Fruit fly (Drosophila melanogaster): ENCODE results near the gene CG5746.

- TF ChIP-seq tll (GFP tag; optimal IDR thresholded peaks at IDR 0.05) (no peak), CG16863 (GFP tag; optimal IDR thresholded peaks at IDR 0.05) (no peak), Atf3 (GFP tag; optimal IDR thresholded peaks at IDR 0.05) (no peak)
Observed at dm6 chr3R:24359957-24360356, 11.4 kb upstream of the CG5746 start, which contains the start of gene CG18528.
